Worm (Caenorhabditis elegans): Measurements from ENCODE around the gene ent-4.

DNA sequence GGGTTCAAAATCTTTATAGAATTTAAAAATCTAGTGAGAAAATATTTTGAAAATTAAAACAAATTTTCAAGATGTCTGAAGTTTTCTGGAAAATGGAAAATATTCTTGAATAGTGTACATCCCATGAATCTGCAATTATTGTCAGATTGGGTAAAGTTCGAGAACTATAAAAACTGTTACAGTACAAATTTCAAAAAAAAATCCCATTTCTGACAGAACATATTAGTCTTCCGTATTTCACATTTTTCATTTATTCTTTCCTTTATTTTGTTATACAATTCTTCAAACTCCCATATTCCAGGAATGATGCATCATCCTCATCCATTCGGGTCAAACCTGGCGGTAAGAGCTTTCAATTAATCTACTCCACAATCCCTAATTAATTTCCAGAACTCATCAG, 23.3 kb downstream of the ent-4 start, which contains the start of gene sorb-1:
- no peak for TF ChIP-seq ama-1 (optimal IDR thresholded peaks at IDR 0.05)
- TF ChIP-seq ets-7 (tag; optimal IDR thresholded peaks at IDR 0.05), result no peak
- TF ChIP-seq sea-1 (GFP tag; conservative IDR thresholded peaks at IDR 0.05), result no peak
- no peak for TF ChIP-seq B0310.2 (tag; optimal IDR thresholded peaks at IDR 0.05)
